Worm (Caenorhabditis elegans): Measurements from ENCODE around the gene htp-1.

Gene htp-1

ce11 chrIV:5397539-5397938, 6.2 kb upstream of the htp-1 start, which contains the start of gene ZK616.2:
TSS of gene ZK616.2 (plus strand) at chrIV:5397839.
- TF ChIP-seq egl-43 (GFP tag; IDR thresholded peaks at IDR 0.05) (no peak), ces-1 (GFP tag; optimal IDR thresholded peaks at IDR 0.05) (no peak), lin-13 (GFP tag; optimal IDR thresholded peaks at IDR 0.05) (no peak), F49E8.2 (tag; optimal IDR thresholded peaks at IDR 0.05; ENCODE audit: borderline replicate concordance) (no peak), ztf-7 (tag; optimal IDR thresholded peaks at IDR 0.05) (no peak), nhr-28 (tag; optimal IDR thresholded peaks at IDR 0.05) (no peak), ceh-62 (tag; optimal IDR thresholded peaks at IDR 0.05) (no peak), skn-1 (tag; optimal IDR thresholded peaks at IDR 0.05) (no peak), fos-1 (tag; optimal IDR thresholded peaks at IDR 0.05) (no peak), lin-15B (tag; optimal IDR thresholded peaks at IDR 0.05) (no peak), php-3 (GFP tag; IDR thresholded peaks at IDR 0.05) (no peak), cey-2 (tag; optimal IDR thresholded peaks at IDR 0.05; ENCODE audit: borderline replicate concordance, insufficient read depth) (no peak), zip-2 (tag; optimal IDR thresholded peaks at IDR 0.05) (no peak), lsy-2 (tag; optimal IDR thresholded peaks at IDR 0.05) (no peak), nhr-48 (tag; optimal IDR thresholded peaks at IDR 0.05) (no peak), nhr-11 (tag; optimal IDR thresholded peaks at IDR 0.05) (no peak), arid-1 (GFP tag; conservative IDR thresholded peaks at IDR 0.05) (no peak), ama-1 (optimal IDR thresholded peaks at IDR 0.05) (no peak)

- no peak for TF ChIP-seq ceh-62 (tag; optimal IDR thresholded peaks at IDR 0.05)
- TF ChIP-seq ztf-7 (tag; optimal IDR thresholded peaks at IDR 0.05), result no peak
- no peak for TF ChIP-seq aly-2 (tag; optimal IDR thresholded peaks at IDR 0.05)
- no peak for TF ChIP-seq gei-8 (GFP tag; optimal IDR thresholded peaks at IDR 0.05)
- no peak for TF ChIP-seq nhr-10 (tag; optimal IDR thresholded peaks at IDR 0.05)
- TF ChIP-seq saeg-2 (GFP tag; IDR thresholded peaks at IDR 0.05), result no peak
Observed at ce11 chrIV:5396769-5397168, 5.4 kb upstream of the htp-1 start, which contains the start of gene ZK616.3. TSS of gene ZK616.3 (plus strand) at chrIV:5397069.

ce11 chrIV:5394687-5395086, 3.3 kb upstream of the htp-1 start, which contains the start of the genes perm-3 and swsn-6:
TSS of gene perm-3 (minus strand) at chrIV:5394804.
TSS of gene swsn-6 (plus strand) at chrIV:5395033.
- peak; percentile 62 for TF ChIP-seq dve-1 (tag; optimal IDR thresholded peaks at IDR 0.05; ENCODE audit: insufficient read depth)
- TF ChIP-seq dpl-1 (GFP tag; optimal IDR thresholded peaks at IDR 0.05), result peak; percentile 86
- TF ChIP-seq nhr-102 (tag; optimal IDR thresholded peaks at IDR 0.05), result peak; percentile 76
- peak; percentile 25 for TF ChIP-seq nhr-48 (tag; optimal IDR thresholded peaks at IDR 0.05)
- peak; percentile 78 for TF ChIP-seq rbr-2 (tag; optimal IDR thresholded peaks at IDR 0.05)
- TF ChIP-seq F37D6.2 (tag; optimal IDR thresholded peaks at IDR 0.05), result peak; percentile 70
- TF ChIP-seq php-3 (GFP tag; IDR thresholded peaks at IDR 0.05), result 0 out of 2 replicates have a peak, but pooled peaks have one; percentile 45
- TF ChIP-seq pqm-1 (tag; optimal IDR thresholded peaks at IDR 0.05), result no peak
- peak; percentile 44 for TF ChIP-seq ceh-28 (tag; optimal IDR thresholded peaks at IDR 0.05)
- 0 out of 2 replicates have a peak, but pooled peaks have one; percentile 54 for TF ChIP-seq zfp-3 (GFP tag; conservative IDR thresholded peaks at IDR 0.05)
- TF ChIP-seq Y48G9A.11 (GFP tag; IDR thresholded peaks at IDR 0.05), result no peak
- TF ChIP-seq T20F7.1 (GFP tag; optimal IDR thresholded peaks at IDR 0.05), result peak; percentile 41
- peak; percentile 32 for TF ChIP-seq aha-1 (tag)
- TF ChIP-seq hmg-1.1 (GFP tag; IDR thresholded peaks at IDR 0.05), result peak; percentile 68
- peak; percentile 90 for TF ChIP-seq mes-2 (tag; optimal IDR thresholded peaks at IDR 0.05; ENCODE audit: poor library complexity, severe bottlenecking)
- TF ChIP-seq madf-9 (GFP tag; conservative IDR thresholded peaks at IDR 0.05), result 0 out of 2 replicates have a peak, but pooled peaks have one; percentile 36
- TF ChIP-seq pha-4 (GFP tag; IDR thresholded peaks at IDR 0.05), result peak; percentile 50; the same call in 1 of the 2 replicates
- TF ChIP-seq pha-4 (tag; optimal IDR thresholded peaks at IDR 0.05), result peak; percentile 50
- TF ChIP-seq nhr-11 (tag; optimal IDR thresholded peaks at IDR 0.05), result peak; percentile 19
- no peak for TF ChIP-seq dmd-8 (GFP tag; IDR thresholded peaks at IDR 0.05)
- TF ChIP-seq F44E2.7 (GFP tag; IDR thresholded peaks at IDR 0.05), result no peak
- TF ChIP-seq lsy-2 (tag; optimal IDR thresholded peaks at IDR 0.05), result peak; percentile 24 to 89
- TF ChIP-seq daf-16 (GFP tag; optimal IDR thresholded peaks at IDR 0.05), result peak in 1 of 2 experiments; percentile 27
- peak; percentile 44 for TF ChIP-seq daf-16 (tag; optimal IDR thresholded peaks at IDR 0.05)
- peak; percentile 67 for TF ChIP-seq hlh-30 (tag; optimal IDR thresholded peaks at IDR 0.05; ENCODE audit: insufficient read depth)
- peak; percentile 37 for TF ChIP-seq nhr-6 (tag; optimal IDR thresholded peaks at IDR 0.05)
- TF ChIP-seq spr-3 (GFP tag; optimal IDR thresholded peaks at IDR 0.05), result no peak
- TF ChIP-seq ZK337.2 (GFP tag; IDR thresholded peaks at IDR 0.05), result no peak
- peak; percentile 63 for TF ChIP-seq hlh-11 (tag; optimal IDR thresholded peaks at IDR 0.05)
- no peak for TF ChIP-seq nhr-111 (GFP tag; optimal IDR thresholded peaks at IDR 0.05)
- TF ChIP-seq mep-1 (tag; optimal IDR thresholded peaks at IDR 0.05), result peak; percentile 78

Measured in whole organism, L4 larva.